Worm (Caenorhabditis elegans) whole organism, L2 larva: Measurements from ENCODE around the gene clec-210.
A peak's percentile ranks its signal among the peaks of the same experiment; 100 is the strongest.

Source experiments
- ama-1 ChIP-seq: fragments of 150-350 bp; optimal IDR thresholded peaks from 2 replicates; lab custom pipeline; 2018; ENCODE audit warnings: inconsistent platforms
- ceh-82 ChIP-seq: fragments of 150-350 bp; optimal IDR thresholded peaks from 2 replicates; lab custom pipeline; 2014; ENCODE audit warnings: missing biosample characterization, missing genetic modification characterization
- dmd-4 ChIP-seq: sonication (generic microtip); optimal IDR thresholded peaks from 2 replicates; lab custom pipeline; 2017; ENCODE audit warnings: missing biosample characterization, missing genetic modification characterization
- fos-1 ChIP-seq: fragments of 150-350 bp; optimal IDR thresholded peaks from 2 replicates; lab custom pipeline; 2014; ENCODE audit warnings: missing biosample characterization, missing genetic modification characterization
- nhr-12 ChIP-seq: fragments of 150-350 bp; optimal IDR thresholded peaks from 2 replicates; lab custom pipeline; 2014; ENCODE audit warnings: missing biosample characterization, missing genetic modification characterization
- nhr-237 ChIP-seq: fragments of 150-350 bp; optimal IDR thresholded peaks from 2 replicates; lab custom pipeline; 2014; ENCODE audit warnings: missing biosample characterization, missing genetic modification characterization
- nhr-25 ChIP-seq: fragments of 150-350 bp; sonication (generic microtip); optimal IDR thresholded peaks from 3 replicates; lab custom pipeline; 2014; ENCODE audit warnings: missing biosample characterization, missing genetic modification characterization
- skn-1 ChIP-seq: sonication (generic microtip); optimal IDR thresholded peaks from 2 replicates; lab custom pipeline; 2017; ENCODE audit warnings: missing biosample characterization, missing genetic modification characterization
- unc-62 ChIP-seq: fragments of 150-350 bp; optimal IDR thresholded peaks from 2 replicates; lab custom pipeline; 2014; ENCODE audit warnings: missing biosample characterization, missing genetic modification reagents, missing genetic modification characterization
- ztf-1 ChIP-seq: fragments of 200-800 bp; sonication (Bioruptor generic); conservative IDR thresholded peaks from 2 replicates; pipeline ENCODE4 v1.3.6; 2022; ENCODE audit warnings: missing genetic modification characterization, missing compliant biosample characterization

DNA sequence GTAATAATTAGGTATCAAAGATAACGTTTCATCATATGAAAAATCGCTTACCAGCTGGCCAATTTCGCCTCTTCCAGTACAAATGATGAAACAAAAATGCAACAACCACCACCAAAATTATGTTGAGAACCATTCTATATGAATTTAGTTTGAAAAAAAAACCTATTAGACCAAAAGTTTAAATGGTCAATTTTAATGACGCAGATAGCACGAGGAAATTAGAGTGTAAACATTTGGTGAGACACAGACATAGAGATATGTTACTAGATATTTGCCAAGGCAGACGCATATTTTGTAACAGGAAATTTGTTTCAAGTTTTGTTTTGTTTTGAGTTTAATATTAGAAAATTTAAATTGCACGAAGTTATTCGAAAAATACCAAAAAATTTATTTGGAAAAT is 23.8 kb upstream of the clec-210 start, which contains the start of gene cyp-33C9:
- TF ChIP-seq nhr-12, result no peak
- no peak for TF ChIP-seq skn-1
- TF ChIP-seq nhr-25, result no peak
- no peak for TF ChIP-seq unc-62 (GFP tag; lab: Kevin White, UChicago)
- TF ChIP-seq fos-1, result peak; percentile 19
- TF ChIP-seq ceh-82 (tag; lab: Kevin White, UChicago), result no peak
- TF ChIP-seq nhr-237, result no peak
- TF ChIP-seq ztf-1 (GFP tag; lab: Robert Waterston, UW), result no peak
- no peak for TF ChIP-seq ama-1 (lab: Kevin White, UChicago)
- TF ChIP-seq dmd-4 (tag; lab: Kevin White, UChicago), result no peak
